Worm (Caenorhabditis elegans) whole organism, mixed stage, embryonic: ENCODE data around the gene F53G2.1.

ENCODE experiments used
- drap-1 ChIP-seq: fragments of 200-800 bp; sonication (Bioruptor generic); optimal IDR thresholded peaks from 3 replicates; lab custom pipeline; 2018; ENCODE audit warnings: mild to moderate bottlenecking, missing genetic modification characterization, missing compliant biosample characterization
- ham-2 ChIP-seq: fragments of 200-800 bp; sonication (Bioruptor generic); optimal IDR thresholded peaks from 2 replicates; lab custom pipeline; 2018; ENCODE audit warnings: mild to moderate bottlenecking, missing genetic modification characterization, missing compliant biosample characterization
- sem-2 ChIP-seq: fragments of 200-800 bp; sonication (Bioruptor generic); optimal IDR thresholded peaks from 2 replicates; lab custom pipeline; 2018; ENCODE audit warnings: mild to moderate bottlenecking, missing genetic modification characterization, missing compliant biosample characterization
- unc-39 ChIP-seq: fragments of 150-350 bp; optimal IDR thresholded peaks from 2 replicates; lab custom pipeline; 2014; ENCODE audit warnings: missing biosample characterization, missing genetic modification characterization

F53G2.1 gene

DNA sequence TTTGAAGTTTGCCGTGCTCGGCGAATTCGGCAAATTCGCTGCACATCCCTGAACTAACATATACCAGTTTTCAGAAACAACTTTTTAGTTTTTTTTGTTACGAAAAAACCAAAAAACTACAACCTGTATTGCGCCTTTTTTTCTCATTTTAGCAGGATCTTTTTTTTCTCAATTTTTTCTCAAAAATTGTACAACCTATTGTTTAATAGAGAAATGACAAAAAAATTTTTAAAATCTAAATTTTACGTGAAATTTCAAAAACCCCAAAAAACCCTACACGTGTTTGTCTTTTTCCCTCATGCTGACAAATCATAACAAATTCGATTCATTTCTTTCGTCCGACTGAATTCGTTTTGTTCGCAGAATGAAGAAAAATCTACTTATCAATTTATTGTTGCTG is 57.4 kb downstream of the F53G2.1 start, which contains the start of gene K02F6.3:
Gene K02F6.3, plus strand, starts transcription at position 301 of the 400 bp plus-strand sequence.
- no peak for TF ChIP-seq unc-39 (tag; lab: Kevin White, UChicago)
- TF ChIP-seq drap-1 (GFP tag; lab: Kevin White, UChicago), result no peak
- no peak for TF ChIP-seq sem-2 (GFP tag; lab: Kevin White, UChicago)
- no peak for TF ChIP-seq ham-2 (GFP tag; lab: Kevin White, UChicago)
- TF ChIP-seq, all 35 proteins: peak for 0
